Fruit fly (Drosophila melanogaster): ENCODE results near the gene CG15387.

DNA sequence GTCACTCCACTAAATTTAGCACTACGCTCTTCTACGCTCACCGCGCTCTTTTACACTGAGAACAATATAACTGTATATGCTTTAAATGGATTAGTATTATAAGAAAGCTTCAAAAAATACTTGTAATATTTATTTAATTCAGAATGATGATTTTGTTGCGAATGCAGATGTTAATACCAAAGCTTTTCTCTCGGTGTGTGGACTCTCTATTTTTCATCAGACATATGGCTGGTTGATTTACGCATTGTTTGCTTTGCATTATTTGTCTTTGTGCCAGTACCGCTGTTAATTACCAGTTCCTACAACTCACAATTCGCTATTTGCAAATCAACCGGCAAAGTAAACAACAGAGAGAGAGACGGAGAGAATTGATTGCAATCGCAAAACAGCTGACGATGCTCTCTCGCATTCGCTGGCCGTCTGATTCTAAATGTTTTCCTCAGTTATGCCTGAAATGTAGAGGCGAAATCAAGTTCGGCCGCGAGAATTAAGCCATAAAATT lies 4.4 kb downstream of the CG15387 start:
- TF ChIP-seq Crg-1 (GFP tag; optimal IDR thresholded peaks at IDR 0.05): peak; percentile 99
- TF ChIP-seq cnc (optimal IDR thresholded peaks at IDR 0.05): no peak

All from whole organism, adult.